Worm (Caenorhabditis elegans) whole organism, young adult: ENCODE measurements around the gene F31E3.12.

Source experiments
- C17E4.6 ChIP-seq: fragments of 200-800 bp; sonication (Bioruptor generic); IDR thresholded peaks from 2 replicates; pipeline ENCODE4 v1.3.6; 2022; ENCODE audit warnings: missing genetic modification reagents, missing genetic modification characterization, missing compliant biosample characterization
- F22D6.2 ChIP-seq: sonication (generic microtip); optimal IDR thresholded peaks from 2 replicates; lab custom pipeline; 2016; ENCODE audit warnings: mild to moderate bottlenecking, missing genetic modification characterization, missing compliant biosample characterization
- F49E8.2 ChIP-seq: sonication (generic microtip); optimal IDR thresholded peaks from 3 replicates; lab custom pipeline; 2017; ENCODE audit warnings: missing genetic modification characterization, mild to moderate bottlenecking, missing compliant biosample characterization, antibody characterized with exemption, moderate library complexity; ENCODE audit not compliant: insufficient read depth
- F57A8.1 ChIP-seq: fragments of 200-800 bp; sonication (Bioruptor generic); optimal IDR thresholded peaks from 2 replicates; lab custom pipeline; 2018; ENCODE audit warnings: mild to moderate bottlenecking, missing genetic modification characterization, moderate library complexity, missing compliant biosample characterization
- K11D2.4 ChIP-seq: fragments of 200-800 bp; sonication (Bioruptor generic); IDR thresholded peaks from 2 replicates; pipeline ENCODE4 v1.3.6; 2022; ENCODE audit warnings: missing genetic modification reagents, missing genetic modification characterization, missing compliant biosample characterization
- Y53F4B.3 ChIP-seq: fragments of 200-800 bp; sonication (Bioruptor generic); IDR thresholded peaks from 2 replicates; pipeline ENCODE4 v1.3.6; 2022; ENCODE audit warnings: missing genetic modification reagents, missing genetic modification characterization, missing compliant biosample characterization
- ZK185.1 ChIP-seq: sonication (generic microtip); optimal IDR thresholded peaks from 2 replicates; lab custom pipeline; 2016; ENCODE audit warnings: mild to moderate bottlenecking, missing genetic modification characterization, missing compliant biosample characterization; ENCODE audit not compliant: poor library complexity, severe bottlenecking
- attf-3 ChIP-seq: fragments of 200-800 bp; sonication (Bioruptor generic); conservative IDR thresholded peaks from 2 replicates; pipeline ENCODE4 v1.3.6; 2022; ENCODE audit warnings: missing genetic modification reagents, missing genetic modification characterization, missing compliant biosample characterization
- bed-2 ChIP-seq: fragments of 200-800 bp; sonication (Bioruptor generic); IDR thresholded peaks from 2 replicates; pipeline ENCODE4 v1.3.6; 2022; ENCODE audit warnings: missing genetic modification reagents, missing genetic modification characterization, missing compliant biosample characterization
- cebp-1 ChIP-seq, 2 experiments: fragments of 200-800 bp in 1 of 2; sonication (Bioruptor generic) in 1 of 2; sonication (generic microtip) in 1 of 2; IDR thresholded peaks in 1 of 2; optimal IDR thresholded peaks in 1 of 2; 2 replicates each; pipeline versions ENCODE4 v1.3.6 to Lab custom; 2017 to 2022; ENCODE audit warnings: missing compliant biosample characterization in 2 of 2, missing genetic modification characterization in 2 of 2, mild to moderate bottlenecking in 1 of 2, missing genetic modification reagents in 1 of 2, moderate library complexity in 1 of 2
- dox-1 ChIP-seq: fragments of 200-800 bp; sonication (Bioruptor generic); IDR thresholded peaks from 2 replicates; pipeline ENCODE4 v1.3.6; 2022; ENCODE audit warnings: missing genetic modification reagents, missing genetic modification characterization, missing compliant biosample characterization
- dpff-1 ChIP-seq: sonication (generic microtip); optimal IDR thresholded peaks from 2 replicates; lab custom pipeline; 2017; ENCODE audit warnings: mild to moderate bottlenecking, missing genetic modification characterization, missing compliant biosample characterization
- hlh-12 ChIP-seq: sonication (generic microtip); optimal IDR thresholded peaks from 2 replicates; lab custom pipeline; 2016; ENCODE audit warnings: missing genetic modification characterization, missing compliant biosample characterization
- hmg-1.2 ChIP-seq: fragments of 200-800 bp; sonication (Bioruptor generic); IDR thresholded peaks from 2 replicates; pipeline ENCODE4 v1.3.6; 2022; ENCODE audit warnings: missing genetic modification reagents, missing genetic modification characterization, missing compliant biosample characterization
- hsf-1 ChIP-seq: fragments of 200-800 bp; sonication (Bioruptor generic); IDR thresholded peaks from 2 replicates; pipeline ENCODE4 v1.3.6; 2022; ENCODE audit warnings: missing genetic modification reagents, missing genetic modification characterization, missing compliant biosample characterization
- lin-35 ChIP-seq, 3 experiments: fragments of 150-350 bp in 2 of 3; sonication (generic microtip) in 1 of 3; optimal IDR thresholded peaks; 2 replicates each; lab custom pipeline; 2014 to 2018; ENCODE audit warnings: missing biosample characterization in 3 of 3, missing genetic modification characterization in 3 of 3, missing genetic modification reagents in 3 of 3
- madf-6 ChIP-seq: fragments of 200-800 bp; sonication (Bioruptor generic); IDR thresholded peaks from 2 replicates; pipeline ENCODE4 v1.3.6; 2022; ENCODE audit warnings: missing genetic modification reagents, missing genetic modification characterization, missing compliant biosample characterization
- mel-28 ChIP-seq: sonication (generic microtip); optimal IDR thresholded peaks from 2 replicates; lab custom pipeline; 2016; ENCODE audit warnings: borderline replicate concordance, mild to moderate bottlenecking, missing genetic modification characterization, missing compliant biosample characterization
- mxl-1 ChIP-seq: sonication (generic microtip); optimal IDR thresholded peaks from 2 replicates; lab custom pipeline; 2016; ENCODE audit warnings: missing genetic modification characterization, missing compliant biosample characterization
- nhr-120 ChIP-seq: fragments of 200-800 bp; sonication (Bioruptor generic); IDR thresholded peaks from 2 replicates; pipeline ENCODE4 v1.3.6; 2022; ENCODE audit warnings: missing genetic modification characterization, missing compliant biosample characterization
- nhr-179 ChIP-seq: sonication (generic microtip); optimal IDR thresholded peaks from 2 replicates; lab custom pipeline; 2016; ENCODE audit warnings: mild to moderate bottlenecking, missing genetic modification characterization, missing compliant biosample characterization
- nhr-80 ChIP-seq: sonication (generic microtip); optimal IDR thresholded peaks from 2 replicates; lab custom pipeline; 2016; ENCODE audit warnings: missing genetic modification characterization, missing compliant biosample characterization
- rpc-1 ChIP-seq, 2 experiments: fragments of 150-350 bp in 1 of 2; sonication (generic microtip) in 1 of 2; optimal IDR thresholded peaks; 2 replicates each; lab custom pipeline; 2014 to 2018; ENCODE audit warnings: missing biosample characterization in 1 of 2, missing genetic modification characterization in 1 of 2, missing genetic modification reagents in 1 of 2, missing genotype in 1 of 2
- snpc-1.1 ChIP-seq: sonication (generic microtip); optimal IDR thresholded peaks from 2 replicates; lab custom pipeline; 2017; ENCODE audit warnings: missing genetic modification characterization, mild to moderate bottlenecking, missing compliant biosample characterization, antibody characterized with exemption, moderate library complexity, missing genotype, missing genetic modification reagents; ENCODE audit not compliant: insufficient read depth
- snpc-3.4 ChIP-seq: sonication (generic microtip); optimal IDR thresholded peaks from 2 replicates; lab custom pipeline; 2017; ENCODE audit warnings: missing genetic modification characterization, mild to moderate bottlenecking, missing compliant biosample characterization, antibody characterized with exemption, moderate library complexity, missing genotype, missing genetic modification reagents
- tbp1 ChIP-seq: fragments of 200-800 bp; sonication (Bioruptor generic); optimal IDR thresholded peaks from 2 replicates; lab custom pipeline; 2018; ENCODE audit warnings: mild to moderate bottlenecking, missing genetic modification characterization, missing compliant biosample characterization
- unc-130 ChIP-seq: sonication (generic microtip); optimal IDR thresholded peaks from 2 replicates; lab custom pipeline; 2016; ENCODE audit warnings: missing genetic modification reagents, missing genetic modification characterization, missing compliant biosample characterization
- xnd-1 ChIP-seq: sonication (generic microtip); optimal IDR thresholded peaks from 2 replicates; lab custom pipeline; 2016; ENCODE audit warnings: missing genotype, missing genetic modification reagents, missing genetic modification characterization, missing compliant biosample characterization
- zfh-2 ChIP-seq: fragments of 200-800 bp; sonication (Bioruptor generic); conservative IDR thresholded peaks from 2 replicates; pipeline ENCODE4 v1.3.6; 2022; ENCODE audit warnings: missing genetic modification reagents, missing genetic modification characterization, missing compliant biosample characterization
- ztf-22 ChIP-seq: fragments of 200-800 bp; sonication (Bioruptor generic); optimal IDR thresholded peaks from 2 replicates; lab custom pipeline; 2018; ENCODE audit warnings: mild to moderate bottlenecking, missing genetic modification characterization, moderate library complexity, missing compliant biosample characterization

The F31E3.12 gene

ce11 chrIII:6931896-6932295 lies 37.3 kb upstream of the F31E3.12 start, which contains the start of gene byn-1 (continued):
- TF ChIP-seq hmg-1.2 (GFP tag; lab: Robert Waterston, UW) = no peak; the same call in 1 of the 2 replicates
- TF ChIP-seq snpc-1.1 (tag; lab: Kevin White, UChicago) = peak; percentile 9
- peak; percentile 32 for TF ChIP-seq snpc-3.4
- TF ChIP-seq dpff-1 (tag; lab: Kevin White, UChicago) = peak; percentile 25
- no peak for TF ChIP-seq C17E4.6 (GFP tag; lab: Robert Waterston, UW)

ce11 chrIII:6935269-6936017 lies 33.7 kb upstream of the F31E3.12 start, which contains the start of the genes F57B9.8 and coq-2:
TSS of gene F57B9.8 (minus strand) at chrIII:6935319.
TSS of gene coq-2 (plus strand) at chrIII:6935967.
- no peak for TF ChIP-seq ZK185.1
- no peak for TF ChIP-seq ztf-22 (GFP tag; lab: Kevin White, UChicago)
- TF ChIP-seq madf-6 = no peak
- no peak for TF ChIP-seq F22D6.2 (tag; lab: Kevin White, UChicago)
- no peak for TF ChIP-seq hlh-12 (tag; lab: Kevin White, UChicago)
- TF ChIP-seq rpc-1 (optimal IDR thresholded peaks at IDR 0.05; lab: Kevin White, UChicago) = no peak
- no peak for TF ChIP-seq rpc-1 (tag; optimal IDR thresholded peaks at IDR 0.05; lab: Kevin White, UChicago)
- no peak for TF ChIP-seq bed-2 (GFP tag; lab: Robert Waterston, UW)

ce11 chrIII:6939523-6939922 lies 29.7 kb upstream of the F31E3.12 start, which contains the start of gene F57B9.3:
TSS of gene F57B9.3 (plus strand) at chrIII:6939823.
- TF ChIP-seq F57A8.1 = no peak
- TF ChIP-seq cebp-1 (GFP tag; IDR thresholded peaks at IDR 0.05; lab: Robert Waterston, UW) = no peak
- peak; percentile 78 for TF ChIP-seq cebp-1 (tag; optimal IDR thresholded peaks at IDR 0.05; lab: Kevin White, UChicago)

- TF ChIP-seq bed-2 (GFP tag; lab: Robert Waterston, UW) = no peak
- peak; percentile 76 for TF ChIP-seq zfh-2 (GFP tag; lab: Robert Waterston, UW)
Measured at ce11 chrIII:6945319-6945718, 23.9 kb upstream of the F31E3.12 start.

ce11 chrIII:6945747-6946146 lies 23.4 kb upstream of the F31E3.12 start, which contains the start of gene abu-13:
TSS of gene abu-13 (minus strand) at chrIII:6945898.
- no peak for TF ChIP-seq nhr-80 (tag; lab: Kevin White, UChicago)
- TF ChIP-seq F49E8.2 (tag; lab: Kevin White, UChicago) = no peak
- TF ChIP-seq attf-3 (GFP tag; lab: Robert Waterston, UW) = no peak
- TF ChIP-seq unc-130 (GFP tag; lab: Kevin White, UChicago) = no peak
- TF ChIP-seq hsf-1 (GFP tag; lab: Robert Waterston, UW) = no peak
- no peak for TF ChIP-seq nhr-179 (tag; lab: Kevin White, UChicago)
- no peak for TF ChIP-seq tbp1 (GFP tag; lab: Kevin White, UChicago)
- no peak for TF ChIP-seq snpc-1.1 (tag; lab: Kevin White, UChicago)
- no peak for TF ChIP-seq mel-28 (tag; lab: Kevin White, UChicago)
- TF ChIP-seq xnd-1 (tag; lab: Kevin White, UChicago) = no peak
- TF ChIP-seq F22D6.2 (tag; lab: Kevin White, UChicago) = no peak
- TF ChIP-seq Y53F4B.3 (GFP tag; lab: Robert Waterston, UW) = no peak
- TF ChIP-seq mxl-1 (tag; lab: Kevin White, UChicago) = no peak
- TF ChIP-seq K11D2.4 = no peak
- no peak for TF ChIP-seq nhr-120 (GFP tag; lab: Robert Waterston, UW)
- TF ChIP-seq bed-2 (GFP tag; lab: Robert Waterston, UW) = no peak
- TF ChIP-seq lin-35 (GFP tag; optimal IDR thresholded peaks at IDR 0.05; lab: Kevin White, UChicago) = no peak
- no peak for TF ChIP-seq dox-1 (GFP tag; lab: Robert Waterston, UW)
